Fruit fly (Drosophila melanogaster): ENCODE results near the gene CG15317.

- TF ChIP-seq insv (optimal IDR thresholded peaks at IDR 0.05), result no peak
- no peak for TF ChIP-seq psq (optimal IDR thresholded peaks at IDR 0.05)
- TF ChIP-seq h (optimal IDR thresholded peaks at IDR 0.05), result no peak
- no peak for TF ChIP-seq Myc (optimal IDR thresholded peaks at IDR 0.05)
- no peak for TF ChIP-seq ttk (optimal IDR thresholded peaks at IDR 0.05)
- TF ChIP-seq Sin3A (optimal IDR thresholded peaks at IDR 0.05), result no peak
Observed at dm6 chrX:9523543-9523942, 32.8 kb downstream of the CG15317 start.

Measured in Kc167 (cell line).